Fruit fly (Drosophila melanogaster): ENCODE data around the gene atk.
"Not testable (repeated sequence)": the region's sequence is repeated elsewhere in the genome, so short reads cannot be mapped to it uniquely, and the experiment has no call there.

DNA sequence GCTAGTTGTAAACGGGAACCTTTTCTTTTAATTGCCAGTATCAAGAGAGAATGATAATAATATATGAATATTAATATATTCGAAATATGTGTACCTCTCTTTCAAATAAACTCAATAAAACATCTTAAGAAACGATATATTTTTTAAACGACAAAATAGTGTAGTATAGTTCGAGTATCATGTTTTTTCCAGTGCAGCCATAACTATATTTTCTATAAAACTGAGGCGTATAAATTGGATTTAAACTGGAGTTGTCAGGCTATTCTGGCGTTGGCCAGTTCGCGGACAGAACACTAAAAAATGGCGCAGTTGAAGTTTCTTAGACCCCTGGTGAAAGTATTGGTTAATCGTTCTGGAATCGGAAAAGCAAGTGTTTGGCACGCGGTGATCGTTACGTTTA lies 39.2 kb upstream of the atk start, which contains the start of gene CG17637:
- TF ChIP-seq Blimp-1 (GFP tag; optimal IDR thresholded peaks at IDR 0.05); CG11398 (GFP tag; optimal IDR thresholded peaks at IDR 0.05); CG8478 (optimal IDR thresholded peaks at IDR 0.05); CG11696 (GFP tag; IDR thresholded peaks at IDR 0.05); CG4282 (GFP tag; optimal IDR thresholded peaks at IDR 0.05); CG17612 (GFP tag; IDR thresholded peaks at IDR 0.05); kay (GFP tag; optimal IDR thresholded peaks at IDR 0.05); Side (GFP tag; optimal IDR thresholded peaks at IDR 0.05): not testable (repeated sequence)
